Worm (Caenorhabditis elegans) whole organism, mixed stage, embryonic: ENCODE measurements around the gene C25H3.1.

Source experiments
- M03D4.4 ChIP-seq: sonication (generic microtip); optimal IDR thresholded peaks from 2 replicates; lab custom pipeline; 2017; ENCODE audit warnings: mild to moderate bottlenecking, missing genetic modification characterization, missing compliant biosample characterization
- bed-3 ChIP-seq: fragments of 200-800 bp; sonication (Bioruptor generic); optimal IDR thresholded peaks from 3 replicates; lab custom pipeline; 2018; ENCODE audit warnings: mild to moderate bottlenecking, missing genetic modification characterization, moderate library complexity, missing compliant biosample characterization
- ceh-83 ChIP-seq: fragments of 200-800 bp; sonication (Bioruptor generic); optimal IDR thresholded peaks from 2 replicates; lab custom pipeline; 2018; ENCODE audit warnings: mild to moderate bottlenecking, missing genetic modification characterization, missing compliant biosample characterization
- ces-1 ChIP-seq: fragments of 150-350 bp; optimal IDR thresholded peaks from 2 replicates; lab custom pipeline; 2014; ENCODE audit warnings: missing biosample characterization, missing genetic modification reagents, missing genetic modification characterization
- elt-1 ChIP-seq: sonication (generic microtip); optimal IDR thresholded peaks from 2 replicates; lab custom pipeline; 2017; ENCODE audit warnings: missing genetic modification characterization, mild to moderate bottlenecking, missing compliant biosample characterization, antibody characterized with exemption, moderate library complexity, borderline replicate concordance; ENCODE audit not compliant: insufficient read depth
- elt-3 ChIP-seq: fragments of 150-350 bp; optimal IDR thresholded peaks from 2 replicates; lab custom pipeline; 2014; ENCODE audit warnings: missing biosample characterization, missing genetic modification characterization
- flh-1 ChIP-seq: fragments of 200-800 bp; sonication (Bioruptor generic); optimal IDR thresholded peaks from 2 replicates; lab custom pipeline; 2018; ENCODE audit warnings: mild to moderate bottlenecking, missing genetic modification characterization, moderate library complexity, missing compliant biosample characterization
- lin-13 ChIP-seq: fragments of 150-350 bp; optimal IDR thresholded peaks from 2 replicates; lab custom pipeline; 2014; ENCODE audit warnings: missing biosample characterization, missing genetic modification characterization
- mab-5 ChIP-seq: fragments of 150-350 bp; optimal IDR thresholded peaks from 2 replicates; lab custom pipeline; 2014; ENCODE audit warnings: missing biosample characterization, missing genetic modification characterization
- nhr-76 ChIP-seq: sonication (generic microtip); optimal IDR thresholded peaks from 2 replicates; lab custom pipeline; 2017; ENCODE audit warnings: missing biosample characterization, missing genetic modification characterization
- unc-120 ChIP-seq: sonication (generic microtip); optimal IDR thresholded peaks from 2 replicates; lab custom pipeline; 2017; ENCODE audit warnings: missing genetic modification characterization, missing compliant biosample characterization; ENCODE audit not compliant: poor library complexity, severe bottlenecking
- unc-62 ChIP-seq: fragments of 150-350 bp; optimal IDR thresholded peaks from 2 replicates; lab custom pipeline; 2014; ENCODE audit warnings: missing biosample characterization, missing genetic modification reagents, missing genetic modification characterization

DNA sequence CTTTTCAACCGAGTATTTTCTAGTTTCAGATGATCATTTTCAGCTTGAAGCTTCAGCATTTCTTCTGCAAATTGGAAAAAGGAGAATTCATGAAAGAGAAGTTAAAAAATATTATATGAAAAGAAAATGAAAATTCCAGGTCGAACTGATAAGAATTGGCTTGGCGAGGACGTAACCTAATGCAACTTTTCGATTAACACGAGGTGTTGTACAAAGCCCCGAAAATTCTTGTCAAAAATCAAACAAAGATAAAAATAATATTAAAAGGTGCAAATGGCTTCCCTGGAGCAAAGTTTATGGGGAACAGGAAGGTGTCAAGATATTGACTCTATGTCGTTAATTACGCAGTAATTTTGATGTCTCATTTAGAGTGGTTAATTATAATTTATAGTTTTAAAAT, 45.5 kb downstream of the C25H3.1 start:
- TF ChIP-seq unc-62 (GFP tag; lab: Kevin White, UChicago): no peak
- no peak for TF ChIP-seq M03D4.4 (tag; lab: Kevin White, UChicago)
- no peak for TF ChIP-seq nhr-76 (tag; lab: Kevin White, UChicago)
- TF ChIP-seq mab-5 (tag; lab: Kevin White, UChicago): no peak
- no peak for TF ChIP-seq lin-13 (tag; lab: Kevin White, UChicago)
- no peak for TF ChIP-seq elt-1 (tag; lab: Kevin White, UChicago)
- TF ChIP-seq flh-1 (GFP tag; lab: Kevin White, UChicago): no peak
- no peak for TF ChIP-seq unc-120 (tag; lab: Kevin White, UChicago)
- TF ChIP-seq bed-3 (GFP tag; lab: Kevin White, UChicago): no peak
- no peak for TF ChIP-seq elt-3 (tag; lab: Kevin White, UChicago)
- no peak for TF ChIP-seq ceh-83
- TF ChIP-seq ces-1 (GFP tag; lab: Kevin White, UChicago): no peak
